Fruit fly (Drosophila melanogaster) S2 (cell line): ENCODE data around the gene Srrm1.

Source experiments
- CG8478 ChIP-seq: fragments of >200 bp; optimal IDR thresholded peaks from 2 replicates; lab custom pipeline; 2018
- CTCF ChIP-seq, 2 experiments: fragments of >200 bp; optimal IDR thresholded peaks; 2 replicates each; lab custom pipeline; 2018

Srrm1 gene

DNA sequence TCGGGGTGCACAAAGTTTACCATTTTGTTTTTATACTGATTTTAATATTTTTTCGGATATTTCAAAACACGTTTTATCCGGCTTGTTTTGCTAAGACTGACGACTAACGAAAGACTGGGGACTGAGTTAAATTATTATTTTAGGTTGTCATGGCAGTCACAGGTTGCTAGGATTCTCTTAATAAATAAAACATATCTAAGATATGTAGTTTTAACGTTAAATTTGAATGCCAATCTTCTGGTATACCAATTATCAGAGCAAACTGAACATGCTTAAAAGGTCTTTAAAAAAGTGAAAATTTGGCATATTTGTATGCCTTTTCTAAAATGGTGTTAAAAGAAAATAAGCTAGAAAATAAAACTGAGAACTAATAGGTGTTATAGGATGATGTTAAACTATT lies 10.3 kb upstream of the Srrm1 start, which contains the start of gene Zmynd10:
Gene Zmynd10, minus strand, starts transcription at position 101 of the 400 bp plus-strand sequence.
- TF ChIP-seq CG8478 (lab: Kevin White, UChicago) (no peak), CTCF (optimal IDR thresholded peaks at IDR 0.05; lab: Kevin White, UChicago) (no peak)

- TF ChIP-seq CG8478 (lab: Kevin White, UChicago) = no peak
- TF ChIP-seq CTCF (optimal IDR thresholded peaks at IDR 0.05; lab: Kevin White, UChicago) = no peak
Measured at dm6 chr3L:13026872-13027271, 9.7 kb upstream of the Srrm1 start.

- no peak for TF ChIP-seq CG8478 (lab: Kevin White, UChicago)
- no peak for TF ChIP-seq CTCF (optimal IDR thresholded peaks at IDR 0.05; lab: Kevin White, UChicago)
Measured at dm6 chr3L:13027333-13027732, 9.3 kb upstream of the Srrm1 start.

DNA sequence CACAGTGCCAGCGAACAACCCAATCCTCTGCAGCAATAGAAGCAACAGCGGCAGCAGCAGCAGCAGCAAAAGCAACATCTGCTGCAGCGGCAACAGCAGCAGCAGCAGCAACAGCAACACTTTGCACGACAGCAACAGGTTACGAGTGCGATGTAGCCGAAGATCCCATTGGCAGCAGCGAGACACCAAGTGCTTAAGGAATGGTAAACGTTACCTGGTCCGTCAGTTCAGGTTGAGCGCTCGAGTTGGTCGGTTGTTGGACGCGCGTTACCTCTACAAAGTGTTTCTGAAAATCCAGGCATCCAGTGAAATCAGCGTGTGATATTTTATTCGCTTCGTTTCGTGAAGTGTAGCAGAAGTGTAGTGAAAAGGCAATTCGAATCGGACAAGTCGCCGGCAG lies 7.9 kb upstream of the Srrm1 start, which contains the start of gene CG17672:
Gene CG17672, plus strand, starts transcription at position 223 of the 400 bp plus-strand sequence.
- TF ChIP-seq CG8478 (lab: Kevin White, UChicago) (no peak), CTCF (optimal IDR thresholded peaks at IDR 0.05; lab: Kevin White, UChicago) (no peak)

- TF ChIP-seq CG8478 (lab: Kevin White, UChicago) (no peak), CTCF (optimal IDR thresholded peaks at IDR 0.05; lab: Kevin White, UChicago) (no peak)
Measured at dm6 chr3L:13030055-13030634, 6.5 kb upstream of the Srrm1 start.

DNA sequence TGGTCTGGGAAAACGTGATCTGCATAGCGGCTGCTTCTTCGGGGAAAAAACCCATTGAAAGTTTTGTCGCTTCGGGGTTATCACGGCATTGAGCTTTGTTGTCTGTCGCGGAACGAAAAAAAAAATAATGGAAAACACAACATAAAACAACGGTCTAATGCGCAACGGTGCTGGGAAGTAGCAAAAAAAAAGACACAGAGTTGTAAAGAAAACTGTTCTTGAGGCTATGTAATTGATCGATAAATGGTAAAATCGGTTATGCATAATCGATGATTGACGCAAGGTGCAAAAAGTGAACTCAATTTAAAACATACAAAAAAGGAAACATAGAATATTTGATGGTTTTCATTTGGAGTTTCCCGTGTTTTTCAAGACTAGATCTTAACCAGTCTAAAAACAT lies 5.3 kb upstream of the Srrm1 start:
- TF ChIP-seq CTCF (optimal IDR thresholded peaks at IDR 0.05; lab: Kevin White, UChicago) = no peak
- no peak for TF ChIP-seq CG8478 (lab: Kevin White, UChicago)

DNA sequence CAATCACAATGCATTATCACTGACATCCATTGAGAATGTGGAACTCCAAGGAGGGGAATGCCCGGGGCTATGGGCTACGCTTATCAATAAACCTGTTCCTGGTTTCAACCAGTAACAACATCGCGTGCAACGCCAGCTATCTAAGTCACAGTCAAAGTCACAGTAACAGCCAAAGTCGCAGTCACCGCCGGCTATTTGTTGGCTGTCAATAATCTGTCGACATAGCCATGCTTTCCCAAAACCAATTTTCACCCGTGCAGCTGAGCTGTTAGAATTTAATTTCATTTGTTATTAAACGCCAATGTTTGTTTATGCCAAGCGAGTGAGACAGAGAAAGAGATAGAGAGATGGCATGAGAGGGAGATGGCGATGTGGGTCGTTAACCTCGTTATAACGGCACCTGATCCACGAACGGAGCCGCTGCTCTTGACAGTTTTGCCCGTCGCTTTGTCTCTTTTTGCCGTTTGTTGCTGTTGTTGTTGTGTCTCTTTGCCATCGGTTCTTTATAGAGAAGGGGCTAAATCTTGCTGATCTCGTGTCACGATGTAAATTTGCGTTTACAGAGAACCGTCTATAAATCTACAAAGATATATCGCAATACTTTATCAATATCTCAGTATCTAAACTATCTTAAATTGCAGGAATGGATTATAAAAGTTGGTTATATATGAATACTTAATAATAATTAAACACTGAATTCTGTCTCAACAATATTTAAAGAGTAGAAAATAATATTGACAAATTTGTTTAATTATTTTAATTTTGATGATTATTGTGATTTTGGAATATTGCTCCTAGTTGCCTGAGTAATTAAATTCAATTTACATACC lies 4.3 kb upstream of the Srrm1 start:
- TF ChIP-seq CG8478 (lab: Kevin White, UChicago) = no peak

dm6 chr3L:13032915-13033282 lies 3.7 kb upstream of the Srrm1 start:
- TF ChIP-seq CG8478 (lab: Kevin White, UChicago) = no peak
- no peak for TF ChIP-seq CTCF (optimal IDR thresholded peaks at IDR 0.05; lab: Kevin White, UChicago)

DNA sequence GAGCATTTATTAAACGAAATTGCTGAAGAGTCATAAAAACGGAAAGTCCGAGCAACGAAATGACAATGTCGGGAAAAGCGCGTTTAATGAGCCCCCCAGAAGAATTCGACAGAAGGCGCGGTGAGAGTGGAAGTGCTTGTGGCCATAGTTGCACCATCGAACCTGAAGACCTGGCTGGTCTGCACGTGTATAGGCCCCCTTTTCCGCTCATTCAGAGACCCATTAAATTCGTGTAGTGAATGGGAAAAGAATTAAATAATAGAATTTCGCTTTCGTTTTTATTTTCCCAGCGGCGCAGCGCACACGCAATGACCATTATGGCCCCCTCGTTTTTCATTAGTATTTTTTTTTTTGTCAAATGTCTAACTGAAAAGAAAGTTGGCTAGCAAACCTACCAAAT lies 3.3 kb upstream of the Srrm1 start:
- no peak for TF ChIP-seq CTCF (optimal IDR thresholded peaks at IDR 0.05; lab: Kevin White, UChicago)
- TF ChIP-seq CG8478 (lab: Kevin White, UChicago) = no peak

DNA sequence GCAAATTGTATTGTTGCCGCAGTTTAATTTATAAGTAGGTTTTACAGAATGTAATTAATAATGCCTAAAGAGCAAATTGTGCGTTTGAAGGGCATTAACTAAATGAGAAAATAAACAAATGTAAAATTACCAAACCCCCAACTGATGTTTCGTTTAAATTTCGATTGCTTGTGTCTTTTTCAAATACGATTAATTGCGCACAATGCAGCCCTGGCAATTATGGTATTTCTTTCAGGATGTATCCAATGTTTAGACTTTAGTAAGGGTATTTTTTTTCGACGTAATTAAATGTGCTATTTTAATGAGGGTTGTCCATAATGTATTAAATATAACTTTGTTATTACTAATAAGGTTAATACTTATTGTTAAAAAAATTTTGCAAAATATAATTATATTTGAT lies 4.2 kb downstream of the Srrm1 start:
- no peak for TF ChIP-seq CG8478 (lab: Kevin White, UChicago)
- no peak for TF ChIP-seq CTCF (optimal IDR thresholded peaks at IDR 0.05; lab: Kevin White, UChicago)

dm6 chr3L:13041292-13042067 lies 4.9 kb downstream of the Srrm1 start, which contains the start of gene RpS4:
RpS4 (plus strand) TSS chr3L:13041756.
- TF ChIP-seq CG8478 (lab: Kevin White, UChicago) (no peak), CTCF (optimal IDR thresholded peaks at IDR 0.05; lab: Kevin White, UChicago) (peak in 1 of 2 experiments; percentile 41)

DNA sequence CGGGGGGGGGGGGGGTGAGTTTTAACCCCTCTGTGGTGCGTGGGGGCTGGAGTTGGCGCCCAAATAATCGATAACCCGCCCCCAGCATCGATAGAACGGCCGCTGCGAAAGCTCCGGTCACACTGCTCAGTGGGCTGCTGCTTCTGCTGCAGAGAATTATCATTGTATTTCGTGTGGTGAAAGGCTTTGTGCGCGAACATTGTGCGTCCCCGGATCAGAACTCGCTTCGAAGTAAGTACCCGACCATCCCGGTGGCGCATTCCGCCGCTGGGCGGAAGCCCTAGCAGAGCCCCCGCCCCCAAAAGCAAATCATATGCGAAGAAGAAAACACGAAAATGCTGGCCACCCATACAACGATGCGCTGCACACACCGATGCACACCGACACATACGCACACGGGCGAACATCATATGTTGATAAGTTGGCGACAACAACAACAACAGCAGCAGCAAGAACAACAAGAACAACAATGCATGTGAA lies 7.8 kb downstream of the Srrm1 start, which contains the start of gene Syx13:
Gene Syx13, plus strand, starts transcription at position 100 of the 480 bp plus-strand sequence.
- TF ChIP-seq CTCF (optimal IDR thresholded peaks at IDR 0.05; lab: Kevin White, UChicago) = no peak
- TF ChIP-seq CG8478 (lab: Kevin White, UChicago) = no peak

DNA sequence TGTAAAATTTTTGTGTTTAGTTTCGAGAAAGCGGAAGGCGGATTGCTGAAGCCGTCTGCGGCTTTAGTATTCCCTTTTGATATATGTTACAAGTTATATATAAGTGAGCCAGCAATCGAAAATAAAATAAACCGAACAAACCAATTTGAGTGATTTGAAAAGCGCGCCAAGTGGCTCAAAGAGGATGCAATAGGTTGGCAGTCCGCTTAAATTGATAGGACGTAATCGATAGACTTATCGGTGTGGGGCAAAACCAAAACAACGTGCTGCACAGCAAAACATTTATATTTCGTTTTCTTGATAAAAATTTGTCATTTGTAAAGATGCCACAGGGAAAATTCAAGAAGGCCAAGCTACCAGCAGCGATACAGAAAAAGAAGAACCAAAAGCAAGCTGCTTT lies 10.1 kb downstream of the Srrm1 start, which contains the start of gene CG11279:
Gene CG11279, plus strand, starts transcription at position 220 of the 400 bp plus-strand sequence.
- TF ChIP-seq CG8478 (lab: Kevin White, UChicago) (no peak), CTCF (optimal IDR thresholded peaks at IDR 0.05; lab: Kevin White, UChicago) (no peak)

dm6 chr3L:13049671-13050070 lies 13.1 kb downstream of the Srrm1 start:
- no peak for TF ChIP-seq CTCF (optimal IDR thresholded peaks at IDR 0.05; lab: Kevin White, UChicago)
- TF ChIP-seq CG8478 (lab: Kevin White, UChicago) = no peak
